Fruit fly (Drosophila melanogaster): ENCODE data around the gene hep.
A peak's percentile ranks its signal among the peaks of the same experiment; 100 is the strongest.

The hep gene

DNA sequence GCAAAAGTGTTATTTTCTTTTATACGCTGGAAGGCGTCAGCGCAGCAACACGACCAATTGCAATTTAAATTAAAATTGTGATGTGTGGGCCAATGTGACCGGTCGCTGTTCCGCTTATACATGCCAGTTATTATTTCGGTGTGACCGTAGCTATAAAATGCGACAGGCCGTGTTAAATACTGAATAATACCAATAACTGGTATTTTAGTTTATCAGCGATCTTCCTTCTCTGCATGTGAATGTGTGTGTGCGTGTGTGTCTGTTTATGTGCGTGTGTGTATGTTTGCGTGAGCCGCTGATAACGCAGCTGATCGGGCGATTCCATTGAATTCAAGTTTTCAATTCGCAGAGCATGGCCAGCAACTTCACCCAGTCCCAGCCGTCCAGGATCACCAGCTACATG, 38.5 kb upstream of the hep start, which contains the start of the genes CG32638, CG15717 and MFS10 (continued):
- 0 out of 3 replicates have a peak, but pooled peaks have one; percentile 20 for TF ChIP-seq CG16813 (GFP tag; IDR thresholded peaks at IDR 0.05; ENCODE audit: partially characterized antibody)
- no peak for TF ChIP-seq sna (GFP tag; IDR thresholded peaks at IDR 0.05; ENCODE audit: partially characterized antibody)
- TF ChIP-seq CG6175 (GFP tag; IDR thresholded peaks at IDR 0.05) = no peak
- peak; percentile 80 for TF ChIP-seq CG15601 (tag; optimal IDR thresholded peaks at IDR 0.05)
- TF ChIP-seq CG31388 (GFP tag; optimal IDR thresholded peaks at IDR 0.05) = no peak
- TF ChIP-seq CG1602 (GFP tag; optimal IDR thresholded peaks at IDR 0.05) = no peak
- no peak for TF ChIP-seq Ssrp (tag; optimal IDR thresholded peaks at IDR 0.05)
- no peak for TF ChIP-seq Ptx1 (GFP tag; IDR thresholded peaks at IDR 0.05)
- TF ChIP-seq CG6813 (GFP tag; optimal IDR thresholded peaks at IDR 0.05) = no peak
- TF ChIP-seq tx (GFP tag; optimal IDR thresholded peaks at IDR 0.05) = no peak
- TF ChIP-seq bsh (GFP tag; optimal IDR thresholded peaks at IDR 0.05) = no peak
- peak; percentile 40; the same call in 1 of the 2 replicates for TF ChIP-seq Rfx (GFP tag; IDR thresholded peaks at IDR 0.05)
- no peak for TF ChIP-seq Neu2 (GFP tag; optimal IDR thresholded peaks at IDR 0.05; ENCODE audit: borderline replicate concordance)
- TF ChIP-seq CG14667 (GFP tag; IDR thresholded peaks at IDR 0.05) = no peak
- TF ChIP-seq E2f2 (GFP tag; IDR thresholded peaks at IDR 0.05) = peak; percentile 75
- TF ChIP-seq Nf-YB (GFP tag; optimal IDR thresholded peaks at IDR 0.05) = no peak
- TF ChIP-seq luna (GFP tag; optimal IDR thresholded peaks at IDR 0.05) = no peak
- peak; percentile 94 for TF ChIP-seq cg (GFP tag; optimal IDR thresholded peaks at IDR 0.05)
- no peak for TF ChIP-seq CG11456 (GFP tag; IDR thresholded peaks at IDR 0.05)
- TF ChIP-seq da (GFP tag; optimal IDR thresholded peaks at IDR 0.05) = no peak
- TF ChIP-seq MBD-R2 (GFP tag; IDR thresholded peaks at IDR 0.05) = peak; percentile 80
- TF ChIP-seq E2f1 (GFP tag; IDR thresholded peaks at IDR 0.05) = no peak
- TF ChIP-seq CG10267 (tag; optimal IDR thresholded peaks at IDR 0.05) = peak; percentile 37
- TF ChIP-seq CG34422 (GFP tag; IDR thresholded peaks at IDR 0.05) = peak; percentile 55; the same call in 1 of the 3 replicates
- peak; percentile 35 for TF ChIP-seq exex (tag; optimal IDR thresholded peaks at IDR 0.05)
- no peak for TF ChIP-seq CG11695 (GFP tag; IDR thresholded peaks at IDR 0.05)
- peak; percentile 6 for TF ChIP-seq gem (tag; optimal IDR thresholded peaks at IDR 0.05)
- no peak for TF ChIP-seq mld (GFP tag; IDR thresholded peaks at IDR 0.05; ENCODE audit: partially characterized antibody)
- peak; percentile 72 for TF ChIP-seq CG31365 (tag; optimal IDR thresholded peaks at IDR 0.05)
- TF ChIP-seq zf30C (GFP tag; optimal IDR thresholded peaks at IDR 0.05) = no peak
- no peak for TF ChIP-seq MTF-1 (GFP tag; optimal IDR thresholded peaks at IDR 0.05; ENCODE audit: borderline replicate concordance)
- no peak for TF ChIP-seq lbe (GFP tag; optimal IDR thresholded peaks at IDR 0.05)
- TF ChIP-seq ara (GFP tag; IDR thresholded peaks at IDR 0.05) = no peak
- TF ChIP-seq CG12391 (tag; optimal IDR thresholded peaks at IDR 0.05) = peak; percentile 24
- TF ChIP-seq CG9437 (GFP tag; optimal IDR thresholded peaks at IDR 0.05) = no peak
- TF ChIP-seq CG14441 (GFP tag; IDR thresholded peaks at IDR 0.05) = no peak
- no peak for TF ChIP-seq dysf (GFP tag; IDR thresholded peaks at IDR 0.05)
- TF ChIP-seq jigr1 (GFP tag; IDR thresholded peaks at IDR 0.05) = no peak
- TF ChIP-seq Oli (tag; optimal IDR thresholded peaks at IDR 0.05) = no peak
- TF ChIP-seq zen (tag; optimal IDR thresholded peaks at IDR 0.05) = peak; percentile 32
- peak; percentile 8 for TF ChIP-seq Mes4 (GFP tag; optimal IDR thresholded peaks at IDR 0.05)
- TF ChIP-seq HLHmδ (GFP tag; optimal IDR thresholded peaks at IDR 0.05) = no peak
- TF ChIP-seq Atf6 (GFP tag; IDR thresholded peaks at IDR 0.05) = no peak
- TF ChIP-seq CG8359 (GFP tag; optimal IDR thresholded peaks at IDR 0.05; ENCODE audit: borderline replicate concordance) = no peak
- no peak for TF ChIP-seq stc (GFP tag; IDR thresholded peaks at IDR 0.05)
- TF ChIP-seq CoRest (tag; optimal IDR thresholded peaks at IDR 0.05) = peak; percentile 19
- TF ChIP-seq CG10543 (GFP tag; optimal IDR thresholded peaks at IDR 0.05) = peak; percentile 52
- TF ChIP-seq ato (GFP tag; IDR thresholded peaks at IDR 0.05; ENCODE audit: partially characterized antibody) = 0 out of 2 replicates have a peak, but pooled peaks have one; percentile 21
- peak; percentile 0 for TF ChIP-seq CG3838 (GFP tag; optimal IDR thresholded peaks at IDR 0.05)
- TF ChIP-seq toy (GFP tag; IDR thresholded peaks at IDR 0.05) = no peak

Measured in whole organism, embryonic.